Fruit fly (Drosophila melanogaster): Measurements from ENCODE around the gene CG15211.
A peak's percentile ranks its signal among the peaks of the same experiment; 100 is the strongest.

Gene CG15211

DNA sequence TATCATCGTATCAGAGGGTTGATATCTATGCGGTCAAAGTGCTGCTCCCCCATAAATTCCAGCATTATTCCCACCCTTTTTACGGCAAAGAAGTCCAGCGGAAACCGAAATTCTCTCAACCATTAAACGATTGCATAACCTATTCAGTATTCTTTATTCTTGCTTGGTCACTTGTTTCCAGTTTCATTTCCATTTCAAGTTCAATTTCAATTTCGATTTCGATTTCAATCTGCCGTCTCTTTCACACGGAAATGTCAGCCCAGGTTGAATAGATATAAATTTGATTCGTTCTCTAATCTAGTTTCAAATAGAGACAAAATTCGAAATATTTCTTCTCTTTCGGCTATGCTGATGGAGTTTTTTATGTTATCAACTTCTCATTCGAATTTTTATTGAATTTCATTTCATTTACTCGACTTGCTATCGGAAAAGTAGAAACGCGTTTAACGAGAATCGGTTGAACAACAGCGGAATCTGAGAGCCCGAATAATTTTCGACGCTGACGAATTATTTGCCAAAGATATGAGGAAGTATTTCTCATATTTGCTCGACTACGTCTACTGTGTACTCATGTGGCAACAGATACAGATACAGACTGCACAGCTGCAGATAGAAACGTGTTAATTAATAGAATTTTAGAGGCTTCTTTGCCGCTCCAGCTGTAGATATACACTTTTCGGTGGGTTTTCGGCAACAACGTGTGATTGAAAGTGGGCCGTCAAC lies 39.4 kb upstream of the CG15211 start (continued):
- peak; percentile 56 for TF ChIP-seq sens (GFP tag)
- TF ChIP-seq CG12071 (GFP tag; optimal IDR thresholded peaks at IDR 0.05) = peak; percentile 10
- no peak for TF ChIP-seq CG3726 (GFP tag; IDR thresholded peaks at IDR 0.05)
- TF ChIP-seq Fer1 (GFP tag; optimal IDR thresholded peaks at IDR 0.05) = peak; percentile 20
- TF ChIP-seq H2.0 (GFP tag; IDR thresholded peaks at IDR 0.05) = no peak
- peak; percentile 10 for TF ChIP-seq Sox100B (GFP tag; optimal IDR thresholded peaks at IDR 0.05)
- TF ChIP-seq CG1792 (GFP tag; optimal IDR thresholded peaks at IDR 0.05) = no peak
- peak; percentile 8 for TF ChIP-seq CG7987 (GFP tag; optimal IDR thresholded peaks at IDR 0.05)
- no peak for TF ChIP-seq trh (GFP tag; optimal IDR thresholded peaks at IDR 0.05)
- TF ChIP-seq CG13624 (GFP tag; optimal IDR thresholded peaks at IDR 0.05) = no peak
- peak; percentile 41 for TF ChIP-seq nau (GFP tag; optimal IDR thresholded peaks at IDR 0.05)
- no peak for TF ChIP-seq CG10979 (tag; optimal IDR thresholded peaks at IDR 0.05)
- TF ChIP-seq Awh (GFP tag; IDR thresholded peaks at IDR 0.05) = no peak
- TF ChIP-seq z (GFP tag; IDR thresholded peaks at IDR 0.05) = no peak
- peak; percentile 16; the same call in 1 of the 2 replicates for TF ChIP-seq CG32767 (GFP tag; IDR thresholded peaks at IDR 0.05)
- no peak for TF ChIP-seq slp2 (GFP tag; optimal IDR thresholded peaks at IDR 0.05)
- TF ChIP-seq CG11695 (GFP tag; IDR thresholded peaks at IDR 0.05) = no peak
- TF ChIP-seq ab (GFP tag; optimal IDR thresholded peaks at IDR 0.05) = no peak
- no peak for TF ChIP-seq repo (GFP tag; optimal IDR thresholded peaks at IDR 0.05)
- no peak for TF ChIP-seq CG33557 (GFP tag; optimal IDR thresholded peaks at IDR 0.05)
- TF ChIP-seq ham (GFP tag; IDR thresholded peaks at IDR 0.05) = no peak
- TF ChIP-seq CG8290 (GFP tag; optimal IDR thresholded peaks at IDR 0.05) = no peak
- peak in 1 of 2 experiments; percentile 35 for TF ChIP-seq CG8290 (tag; optimal IDR thresholded peaks at IDR 0.05)
- TF ChIP-seq CG3838 (GFP tag; optimal IDR thresholded peaks at IDR 0.05) = no peak
- peak; percentile 73 for TF ChIP-seq Med (GFP tag)
- TF ChIP-seq cwo (GFP tag; optimal IDR thresholded peaks at IDR 0.05) = peak; percentile 14
- no peak for TF ChIP-seq HLHmδ (GFP tag; optimal IDR thresholded peaks at IDR 0.05)
- no peak for TF ChIP-seq Jarid2 (GFP tag; optimal IDR thresholded peaks at IDR 0.05)
- peak; percentile 37 for TF ChIP-seq CG10543 (GFP tag; optimal IDR thresholded peaks at IDR 0.05)
- TF ChIP-seq CG11504 (tag; optimal IDR thresholded peaks at IDR 0.05) = peak; percentile 10
- peak; percentile 98 for TF ChIP-seq CG15601 (tag; optimal IDR thresholded peaks at IDR 0.05)
- peak; percentile 10 for TF ChIP-seq PHDP (tag; optimal IDR thresholded peaks at IDR 0.05)
- no peak for TF ChIP-seq ci (GFP tag; IDR thresholded peaks at IDR 0.05)
- TF ChIP-seq Eip74EF (GFP tag; optimal IDR thresholded peaks at IDR 0.05) = peak in 1 of 2 experiments; percentile 37
- TF ChIP-seq cg (GFP tag; optimal IDR thresholded peaks at IDR 0.05) = no peak
- TF ChIP-seq dmrt99B (tag; optimal IDR thresholded peaks at IDR 0.05) = peak; percentile 1
- TF ChIP-seq bigmax (GFP tag; optimal IDR thresholded peaks at IDR 0.05) = no peak
- no peak for TF ChIP-seq CG4854 (GFP tag; optimal IDR thresholded peaks at IDR 0.05)
- TF ChIP-seq slou (GFP tag; optimal IDR thresholded peaks at IDR 0.05) = no peak
- TF ChIP-seq pzg (GFP tag; optimal IDR thresholded peaks at IDR 0.05) = no peak
- no peak for TF ChIP-seq ap (GFP tag; IDR thresholded peaks at IDR 0.05)
- no peak for TF ChIP-seq TFAM (GFP tag; optimal IDR thresholded peaks at IDR 0.05)
- TF ChIP-seq Mes4 (GFP tag; optimal IDR thresholded peaks at IDR 0.05) = no peak
- TF ChIP-seq danr (GFP tag; IDR thresholded peaks at IDR 0.05) = no peak
- TF ChIP-seq corto (GFP tag; optimal IDR thresholded peaks at IDR 0.05) = no peak
- no peak for TF ChIP-seq twi (tag; optimal IDR thresholded peaks at IDR 0.05)
- TF ChIP-seq chm (GFP tag; IDR thresholded peaks at IDR 0.05) = no peak
- no peak for TF ChIP-seq sima (GFP tag; optimal IDR thresholded peaks at IDR 0.05)
- TF ChIP-seq CG31388 (GFP tag; optimal IDR thresholded peaks at IDR 0.05) = no peak
- no peak for TF ChIP-seq pnt (GFP tag; optimal IDR thresholded peaks at IDR 0.05)
- no peak for TF ChIP-seq CG6854 (GFP tag; optimal IDR thresholded peaks at IDR 0.05)
